Fruit fly (Drosophila melanogaster) whole organism, embryonic: ENCODE results near the gene Myo31DF.

Source experiments
- CG10431 ChIP-seq: fragments of 200-800 bp; sonication (Bioruptor generic); optimal IDR thresholded peaks from 3 replicates; lab custom pipeline; 2018; ENCODE audit warnings: missing biosample characterization, mild to moderate bottlenecking, missing genetic modification characterization
- CG12299 ChIP-seq: fragments of 200-800 bp; sonication (Bioruptor generic); optimal IDR thresholded peaks from 2 replicates; lab custom pipeline; 2018; ENCODE audit warnings: missing biosample characterization, mild to moderate bottlenecking, missing genetic modification characterization
- CG12942 ChIP-seq: fragments of 200-800 bp; sonication (Bioruptor generic); optimal IDR thresholded peaks from 3 replicates; lab custom pipeline; 2016; ENCODE audit warnings: missing biosample characterization, missing genetic modification characterization
- CG13287 ChIP-seq: fragments of 200-800 bp; sonication (Bioruptor generic); IDR thresholded peaks from 2 replicates; pipeline ENCODE4 v1.3.6; 2022; ENCODE audit warnings: missing biosample characterization, missing genetic modification characterization; ENCODE audit not compliant: partially characterized antibody
- CG14860 ChIP-seq: fragments of 200-800 bp; sonication (Bioruptor generic); IDR thresholded peaks from 3 replicates; pipeline ENCODE4 v1.3.6; 2022; ENCODE audit warnings: missing biosample characterization, missing genetic modification characterization; ENCODE audit not compliant: partially characterized antibody
- CG15479 ChIP-seq: fragments of 200-800 bp; sonication (Bioruptor generic); optimal IDR thresholded peaks from 3 replicates; lab custom pipeline; 2019; ENCODE audit warnings: missing biosample characterization, mild to moderate bottlenecking, missing genetic modification characterization, moderate library complexity
- CG15601 ChIP-seq: fragments of 200-800 bp; sonication (Bioruptor generic); optimal IDR thresholded peaks from 3 replicates; lab custom pipeline; 2019; ENCODE audit warnings: missing biosample characterization, mild to moderate bottlenecking, missing genetic modification characterization, moderate library complexity
- CG16863 ChIP-seq: fragments of 200-800 bp; sonication (Bioruptor generic); optimal IDR thresholded peaks from 3 replicates; lab custom pipeline; 2016; ENCODE audit warnings: missing biosample characterization, missing genetic modification characterization
- CG17568 ChIP-seq: fragments of 200-800 bp; sonication (Bioruptor generic); optimal IDR thresholded peaks from 2 replicates; lab custom pipeline; 2018; ENCODE audit warnings: missing biosample characterization, mild to moderate bottlenecking, missing genetic modification characterization, moderate library complexity
- CG17829 ChIP-seq: fragments of 200-800 bp; optimal IDR thresholded peaks from 2 replicates; lab custom pipeline; 2019; ENCODE audit warnings: missing biosample characterization, mild to moderate bottlenecking, missing genetic modification characterization, moderate library complexity
- CG2199 ChIP-seq: fragments of 200-800 bp; sonication (Bioruptor generic); IDR thresholded peaks from 3 replicates; pipeline ENCODE4 v1.3.6; 2022; ENCODE audit warnings: missing biosample characterization, missing genetic modification characterization
- CG2889 ChIP-seq: fragments of 200-800 bp; sonication (Bioruptor generic); IDR thresholded peaks from 3 replicates; pipeline ENCODE4 v1.3.6; 2022; ENCODE audit warnings: missing biosample characterization, missing genetic modification characterization
- CG32532 ChIP-seq: fragments of 200-800 bp; sonication (Bioruptor generic); IDR thresholded peaks from 2 replicates; pipeline ENCODE4 v1.3.6; 2022; ENCODE audit warnings: missing biosample characterization, missing genetic modification characterization
- CG3407 ChIP-seq: fragments of 200-800 bp; sonication (Bioruptor generic); optimal IDR thresholded peaks from 2 replicates; lab custom pipeline; 2018; ENCODE audit warnings: missing biosample characterization, mild to moderate bottlenecking, missing genetic modification characterization
- CG34224 ChIP-seq: fragments of 200-800 bp; sonication (Bioruptor generic); IDR thresholded peaks from 3 replicates; pipeline ENCODE4 v1.3.6; 2022; ENCODE audit warnings: missing biosample characterization, missing genetic modification characterization; ENCODE audit not compliant: partially characterized antibody
- CG34376 ChIP-seq: fragments of 200-800 bp; sonication (Bioruptor generic); optimal IDR thresholded peaks from 2 replicates; lab custom pipeline; 2018; ENCODE audit warnings: missing biosample characterization, mild to moderate bottlenecking, missing genetic modification characterization
- CG4820 ChIP-seq: fragments of 200-800 bp; sonication (Bioruptor generic); optimal IDR thresholded peaks from 3 replicates; lab custom pipeline; 2016; ENCODE audit warnings: missing biosample characterization, missing genetic modification characterization
- CG6175 ChIP-seq: fragments of 200-800 bp; sonication (Bioruptor generic); IDR thresholded peaks from 3 replicates; pipeline ENCODE4 v1.3.6; 2022; ENCODE audit warnings: missing biosample characterization, missing genetic modification characterization
- CG8290 ChIP-seq, 3 experiments: fragments of 200-800 bp; sonication (Bioruptor generic); optimal IDR thresholded peaks; 2 replicates each; lab custom pipeline; 2016 to 2019; ENCODE audit warnings: missing biosample characterization in 3 of 3, missing genetic modification characterization in 3 of 3, mild to moderate bottlenecking in 2 of 3, moderate library complexity in 1 of 3
- CG8388 ChIP-seq: fragments of 200-800 bp; sonication (Bioruptor generic); optimal IDR thresholded peaks from 2 replicates; lab custom pipeline; 2019; ENCODE audit warnings: missing biosample characterization, mild to moderate bottlenecking, missing genetic modification characterization, moderate library complexity
- E2f2 ChIP-seq: fragments of 200-800 bp; sonication (Bioruptor generic); IDR thresholded peaks from 2 replicates; pipeline ENCODE4 v1.3.6; 2022; ENCODE audit warnings: missing biosample characterization, missing genetic modification characterization
- ERR ChIP-seq: fragments of 200-800 bp; sonication (Bioruptor generic); optimal IDR thresholded peaks from 2 replicates; lab custom pipeline; 2016; ENCODE audit warnings: missing biosample characterization, missing genetic modification characterization
- Ets65A ChIP-seq: fragments of 200-800 bp; sonication (Bioruptor generic); peaks from one replicate; lab custom pipeline; 2016; ENCODE audit warnings: missing biosample characterization, missing genetic modification characterization
- Fer1 ChIP-seq: fragments of 200-800 bp; sonication (Bioruptor generic); optimal IDR thresholded peaks from 2 replicates; lab custom pipeline; 2017; ENCODE audit warnings: missing biosample characterization, mild to moderate bottlenecking, missing genetic modification characterization
- Gug ChIP-seq: fragments of 200-800 bp; sonication (Bioruptor generic); IDR thresholded peaks from 4 replicates; pipeline ENCODE4 v1.3.6; 2022; ENCODE audit warnings: missing biosample characterization, missing genetic modification characterization
- H15 ChIP-seq: fragments of 200-800 bp; sonication (Bioruptor generic); IDR thresholded peaks from 3 replicates; pipeline ENCODE4 v1.3.6; 2022; ENCODE audit warnings: missing biosample characterization, missing genetic modification characterization
- HLH3B ChIP-seq: fragments of 200-800 bp; sonication (Bioruptor generic); IDR thresholded peaks from 2 replicates; pipeline ENCODE4 v1.3.6; 2022; ENCODE audit warnings: missing biosample characterization, missing genetic modification characterization
- Jarid2 ChIP-seq: fragments of 200-800 bp; sonication (Bioruptor generic); optimal IDR thresholded peaks from 3 replicates; lab custom pipeline; 2017; ENCODE audit warnings: mild to moderate bottlenecking, missing biosample characterization, missing genetic modification reagents, missing genetic modification characterization
- Opbp ChIP-seq: fragments of 200-800 bp; sonication (Bioruptor generic); IDR thresholded peaks from 3 replicates; pipeline ENCODE4 v1.3.6; 2022; ENCODE audit warnings: missing biosample characterization, missing genetic modification characterization; ENCODE audit not compliant: partially characterized antibody
- Stat92E ChIP-seq, 3 experiments: fragments of >200 bp in 2 of 3; fragments of 200-800 bp in 1 of 3; sonication (Bioruptor generic) in 1 of 3; optimal IDR thresholded peaks; 2 replicates each; lab custom pipeline; 2017 to 2019; ENCODE audit warnings: missing biosample characterization in 3 of 3, missing genetic modification characterization in 3 of 3, mild to moderate bottlenecking in 1 of 3, moderate library complexity in 1 of 3
- Taf1 ChIP-seq: fragments of 200-800 bp; sonication (Bioruptor generic); IDR thresholded peaks from 2 replicates; pipeline ENCODE4 v1.3.6; 2022; ENCODE audit warnings: missing biosample characterization, missing genetic modification characterization
- Usf ChIP-seq: fragments of 200-800 bp; sonication (Bioruptor generic); optimal IDR thresholded peaks from 2 replicates; lab custom pipeline; 2017; ENCODE audit warnings: missing genotype, missing biosample characterization, missing genetic modification characterization
- cad ChIP-seq: fragments of >200 bp; optimal IDR thresholded peaks from 2 replicates; lab custom pipeline; 2017; ENCODE audit warnings: missing biosample characterization, missing genetic modification characterization
- cg ChIP-seq: fragments of 200-800 bp; sonication (Bioruptor generic); optimal IDR thresholded peaks from 3 replicates; lab custom pipeline; 2019; ENCODE audit warnings: missing biosample characterization, mild to moderate bottlenecking, missing genetic modification characterization, moderate library complexity
- da ChIP-seq: fragments of 200-800 bp; sonication (Bioruptor generic); optimal IDR thresholded peaks from 2 replicates; lab custom pipeline; 2016; ENCODE audit warnings: missing biosample characterization, missing genetic modification characterization
- eve ChIP-seq, 2 experiments: fragments of >200 bp; optimal IDR thresholded peaks; 2 replicates each; lab custom pipeline; 2017; ENCODE audit warnings: missing biosample characterization in 2 of 2, missing genetic modification characterization in 2 of 2
- exex ChIP-seq: fragments of 200-800 bp; sonication (Bioruptor generic); optimal IDR thresholded peaks from 4 replicates; lab custom pipeline; 2018; ENCODE audit warnings: missing biosample characterization, mild to moderate bottlenecking, missing genetic modification characterization, moderate library complexity
- ftz-f1 ChIP-seq: fragments of 200-800 bp; sonication (Bioruptor generic); optimal IDR thresholded peaks from 2 replicates; lab custom pipeline; 2016; ENCODE audit warnings: missing biosample characterization, missing genetic modification characterization
- inv ChIP-seq: fragments of 200-800 bp; sonication (Bioruptor generic); IDR thresholded peaks from 2 replicates; pipeline ENCODE4 v1.3.6; 2022; ENCODE audit warnings: missing biosample characterization, missing genetic modification characterization; ENCODE audit not compliant: partially characterized antibody
- lbe ChIP-seq: fragments of 200-800 bp; sonication (Bioruptor generic); optimal IDR thresholded peaks from 2 replicates; lab custom pipeline; 2016; ENCODE audit warnings: missing biosample characterization, mild to moderate bottlenecking, missing genetic modification characterization
- sd ChIP-seq: fragments of 200-800 bp; sonication (Bioruptor generic); optimal IDR thresholded peaks from 3 replicates; lab custom pipeline; 2018; ENCODE audit warnings: missing biosample characterization, mild to moderate bottlenecking, missing genetic modification characterization, moderate library complexity
- sug ChIP-seq: fragments of 200-800 bp; optimal IDR thresholded peaks from 2 replicates; lab custom pipeline; 2019; ENCODE audit warnings: missing biosample characterization, mild to moderate bottlenecking, missing genetic modification characterization, moderate library complexity
- tna ChIP-seq: fragments of 200-800 bp; sonication (Bioruptor generic); IDR thresholded peaks from 2 replicates; pipeline ENCODE4 v1.3.6; 2022; ENCODE audit warnings: missing biosample characterization, missing genetic modification characterization; ENCODE audit not compliant: partially characterized antibody
- yki ChIP-seq: fragments of >200 bp; optimal IDR thresholded peaks from 3 replicates; lab custom pipeline; 2018
- z ChIP-seq: fragments of 200-800 bp; sonication (Bioruptor generic); IDR thresholded peaks from 3 replicates; pipeline ENCODE4 v1.3.6; 2022; ENCODE audit warnings: missing biosample characterization, missing genetic modification characterization

Gene Myo31DF

DNA sequence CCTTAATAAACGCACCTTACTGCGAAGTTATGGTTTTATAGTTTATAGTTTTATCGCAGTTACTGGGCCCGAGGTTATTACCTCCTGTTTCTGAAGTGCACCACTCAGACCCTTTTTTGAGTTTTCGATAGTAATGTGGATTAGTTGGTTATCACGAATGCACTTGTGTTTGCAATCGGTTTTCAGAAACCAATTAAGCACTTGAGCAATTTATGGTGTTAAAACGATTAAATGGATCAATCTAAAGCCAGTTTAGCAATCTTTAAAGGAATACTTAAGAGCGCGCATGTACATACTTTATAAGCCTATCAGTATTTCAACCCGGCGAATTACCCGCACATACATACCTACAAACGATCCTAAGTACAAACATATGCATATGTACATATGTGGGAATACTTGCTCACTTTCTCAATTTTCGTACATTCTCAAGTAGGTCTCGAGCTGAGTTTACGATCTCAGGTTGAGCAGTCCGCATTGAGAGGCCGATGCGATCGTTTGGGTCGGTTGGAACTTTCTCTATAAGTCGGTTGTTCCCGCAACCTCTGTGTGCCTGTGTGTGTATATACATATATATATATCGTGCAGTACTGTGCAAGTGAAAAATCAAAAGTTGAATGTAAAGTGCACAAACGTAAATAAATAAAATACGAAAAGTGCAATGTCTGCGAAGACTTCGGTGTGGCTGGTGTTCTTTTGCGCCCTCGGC, 49.2 kb downstream of the Myo31DF start, which contains the start of the genes LManI and LManII:
LManI (minus strand) TSS at position 51 of the 709 bp plus-strand sequence.
LManII (plus strand) TSS at position 468 of the 709 bp plus-strand sequence.
- TF ChIP-seq CG17829 (peak; percentile 80), Usf (GFP tag; lab: Kevin White, UChicago) (no peak), exex (tag; lab: Kevin White, UChicago) (peak; percentile 68), Jarid2 (peak; percentile 74), CG2889 (GFP tag; lab: Robert Waterston, UW) (no peak), CG6175 (GFP tag; lab: Robert Waterston, UW) (no peak), lbe (no peak), CG16863 (GFP tag; lab: Kevin White, UChicago) (no peak), cad (GFP tag; lab: Kevin White, UChicago) (peak; percentile 16), CG14860 (GFP tag; lab: Robert Waterston, UW) (no peak), HLH3B (no peak), cg (GFP tag; lab: Kevin White, UChicago) (peak; percentile 55), yki (lab: Kevin White, UChicago) (no peak), CG15479 (GFP tag; lab: Kevin White, UChicago) (peak; percentile 47), Ets65A (GFP tag; lab: Kevin White, UChicago) (no peak), z (GFP tag; lab: Robert Waterston, UW) (0 out of 3 replicates have a peak, but pooled peaks have one; percentile 54), Taf1 (no peak), CG32532 (GFP tag; lab: Robert Waterston, UW) (no peak), CG4820 (GFP tag; lab: Kevin White, UChicago) (no peak), CG8388 (GFP tag; lab: Kevin White, UChicago) (no peak), CG34224 (GFP tag; lab: Robert Waterston, UW) (no peak), CG34376 (GFP tag; lab: Kevin White, UChicago) (peak; percentile 9), Stat92E (GFP tag; optimal IDR thresholded peaks at IDR 0.05; lab: Kevin White, UChicago) (peak in 1 of 3 experiments; percentile 19), CG17568 (GFP tag; lab: Kevin White, UChicago) (no peak), CG12299 (no peak), CG12942 (no peak), sd (tag; lab: Kevin White, UChicago) (no peak), CG8290 (GFP tag; optimal IDR thresholded peaks at IDR 0.05; lab: Kevin White, UChicago) (no peak), CG8290 (tag; optimal IDR thresholded peaks at IDR 0.05; lab: Kevin White, UChicago) (no peak), eve (GFP tag; optimal IDR thresholded peaks at IDR 0.05; lab: Kevin White, UChicago) (no peak), Gug (GFP tag; lab: Robert Waterston, UW) (no peak)

- TF ChIP-seq exex (tag; lab: Kevin White, UChicago) (peak; percentile 80), inv (GFP tag; lab: Robert Waterston, UW) (no peak), tna (GFP tag; lab: Robert Waterston, UW) (no peak), CG2199 (GFP tag; lab: Robert Waterston, UW) (0 out of 3 replicates have a peak, but pooled peaks have one; percentile 56), sug (peak; percentile 75), CG3407 (no peak), yki (lab: Kevin White, UChicago) (no peak)
These were observed 50.5 kb downstream of the Myo31DF start for dm6 chr2L:10455944-10456520.

dm6 chr2L:10452296-10452695, 54.3 kb downstream of the Myo31DF start, which contains the start of gene ppk10:
TSS of gene ppk10 (minus strand) at chr2L:10452396.
- TF ChIP-seq E2f2 = no peak
- no peak for TF ChIP-seq ERR (GFP tag; lab: Kevin White, UChicago)
- TF ChIP-seq ftz-f1 = no peak
- no peak for TF ChIP-seq da
- no peak for TF ChIP-seq Fer1 (GFP tag; lab: Kevin White, UChicago)
- no peak for TF ChIP-seq Opbp
- TF ChIP-seq H15 (GFP tag; lab: Robert Waterston, UW) = no peak
- no peak for TF ChIP-seq CG10431
- TF ChIP-seq CG13287 (GFP tag; lab: Robert Waterston, UW) = no peak
- no peak for TF ChIP-seq CG15601
